Worm (Caenorhabditis elegans): ENCODE measurements around the gene sri-4.

DNA sequence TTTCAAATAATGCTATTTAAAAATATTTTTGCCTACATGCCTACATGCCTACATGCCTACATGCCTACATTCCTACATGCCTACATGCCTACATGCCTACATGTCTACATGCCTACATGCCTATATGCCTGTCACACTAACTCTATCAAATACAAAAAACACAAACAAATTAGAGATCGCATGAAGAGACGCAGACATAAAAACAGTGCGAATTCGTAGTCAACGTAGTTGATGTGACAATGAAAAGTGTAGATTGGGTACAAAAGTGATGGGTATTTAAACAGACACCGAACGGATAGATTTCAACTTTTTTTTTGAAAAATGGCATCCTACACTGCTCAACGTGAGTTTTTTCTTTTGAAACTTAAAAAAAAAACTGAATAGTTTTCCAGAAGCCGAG lies 29.1 kb downstream of the sri-4 start, which contains the start of gene R09E12.9:
- TF ChIP-seq elt-3 (tag; optimal IDR thresholded peaks at IDR 0.05) (peak in 1 of 6 experiments; percentile 27), lin-39 (tag; optimal IDR thresholded peaks at IDR 0.05) (no peak), nhr-12 (tag; optimal IDR thresholded peaks at IDR 0.05) (no peak), nhr-77 (tag; optimal IDR thresholded peaks at IDR 0.05) (peak; percentile 100), ama-1 (optimal IDR thresholded peaks at IDR 0.05) (no peak), lin-35 (GFP tag; optimal IDR thresholded peaks at IDR 0.05) (peak; percentile 6 to 57), lsy-2 (tag; optimal IDR thresholded peaks at IDR 0.05) (no peak)
